Worm (Caenorhabditis elegans): Measurements from ENCODE around the gene nfx-1.

DNA sequence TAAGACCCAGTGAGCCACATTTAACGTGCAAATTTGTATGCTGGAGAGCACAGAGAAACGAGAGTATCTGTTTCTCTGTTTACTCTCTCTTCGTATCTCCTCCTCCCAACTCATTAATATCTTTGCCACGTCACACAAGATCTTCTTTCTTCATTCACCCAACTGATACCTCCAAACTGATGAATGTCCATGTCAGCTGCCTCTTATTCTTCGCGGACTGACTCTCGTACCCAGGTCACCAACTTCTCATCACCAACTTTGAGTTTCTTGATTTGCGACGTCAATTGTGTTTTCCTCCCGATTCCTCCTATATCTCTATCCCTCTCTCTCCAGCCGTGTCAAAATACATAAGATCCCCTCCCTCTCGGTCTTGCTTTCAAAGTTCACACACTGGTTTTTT lies 27.2 kb downstream of the nfx-1 start:
- TF ChIP-seq egl-27 (tag; optimal IDR thresholded peaks at IDR 0.05) (no peak), mep-1 (tag; optimal IDR thresholded peaks at IDR 0.05) (no peak), ama-1 (optimal IDR thresholded peaks at IDR 0.05) (no peak), nhr-76 (tag; optimal IDR thresholded peaks at IDR 0.05) (no peak), alr-1 (tag; optimal IDR thresholded peaks at IDR 0.05; ENCODE audit: borderline replicate concordance) (no peak), ztf-11 (tag; optimal IDR thresholded peaks at IDR 0.05) (no peak), nhr-12 (tag; optimal IDR thresholded peaks at IDR 0.05) (no peak), blmp-1 (tag; optimal IDR thresholded peaks at IDR 0.05) (no peak)
